Fruit fly (Drosophila melanogaster) whole organism, embryonic: ENCODE results near the gene Ppat-Dpck.
A peak's percentile ranks its signal among the peaks of the same experiment; 100 is the strongest.

Source experiments
- ATbp ChIP-seq: fragments of 200-800 bp; sonication (Bioruptor generic); optimal IDR thresholded peaks from 2 replicates; lab custom pipeline; 2017; ENCODE audit warnings: missing biosample characterization, mild to moderate bottlenecking, missing genetic modification characterization, missing genetic modification reagents
- Bgb ChIP-seq: fragments of 200-800 bp; sonication (Bioruptor generic); IDR thresholded peaks from 2 replicates; pipeline ENCODE4 v1.3.6; 2022; ENCODE audit warnings: missing biosample characterization, missing genetic modification characterization; ENCODE audit not compliant: partially characterized antibody
- CG10209 ChIP-seq: fragments of 200-800 bp; sonication (Bioruptor generic); optimal IDR thresholded peaks from 3 replicates; lab custom pipeline; 2017; ENCODE audit warnings: missing biosample characterization, mild to moderate bottlenecking, missing genetic modification characterization, missing genetic modification reagents
- CG10462 ChIP-seq: fragments of 200-800 bp; sonication (Bioruptor generic); optimal IDR thresholded peaks from 2 replicates; lab custom pipeline; 2016; ENCODE audit warnings: missing biosample characterization, missing genetic modification characterization
- CG11504 ChIP-seq: fragments of 200-800 bp; sonication (Bioruptor generic); optimal IDR thresholded peaks from 3 replicates; lab custom pipeline; 2019; ENCODE audit warnings: missing biosample characterization, mild to moderate bottlenecking, missing genetic modification characterization, moderate library complexity
- CG12744 ChIP-seq: fragments of 200-800 bp; sonication (Bioruptor generic); optimal IDR thresholded peaks from 2 replicates; lab custom pipeline; 2016; ENCODE audit warnings: missing biosample characterization, missing genetic modification characterization
- CG14050 ChIP-seq: fragments of 200-800 bp; sonication (Bioruptor generic); IDR thresholded peaks from 3 replicates; pipeline ENCODE4 v1.3.6; 2022; ENCODE audit warnings: missing biosample characterization, missing genetic modification characterization
- CG17385 ChIP-seq: fragments of 200-800 bp; sonication (Bioruptor generic); optimal IDR thresholded peaks from 3 replicates; lab custom pipeline; 2018; ENCODE audit warnings: missing biosample characterization, mild to moderate bottlenecking, missing genetic modification characterization
- CG18599 ChIP-seq: fragments of 200-800 bp; sonication (Bioruptor generic); optimal IDR thresholded peaks from 3 replicates; lab custom pipeline; 2017; ENCODE audit warnings: missing biosample characterization, missing genetic modification characterization, mild to moderate bottlenecking, moderate library complexity, missing genetic modification reagents
- CG18764 ChIP-seq: fragments of 200-800 bp; sonication (Bioruptor generic); optimal IDR thresholded peaks from 3 replicates; lab custom pipeline; 2016; ENCODE audit warnings: missing biosample characterization, missing genetic modification characterization
- CG34376 ChIP-seq: fragments of 200-800 bp; sonication (Bioruptor generic); optimal IDR thresholded peaks from 2 replicates; lab custom pipeline; 2018; ENCODE audit warnings: missing biosample characterization, mild to moderate bottlenecking, missing genetic modification characterization
- CG3838 ChIP-seq: fragments of 200-800 bp; sonication (Bioruptor generic); optimal IDR thresholded peaks from 3 replicates; lab custom pipeline; 2016; ENCODE audit warnings: missing biosample characterization, missing genetic modification characterization
- CG5953 ChIP-seq: fragments of 200-800 bp; sonication (Bioruptor generic); IDR thresholded peaks from 2 replicates; pipeline ENCODE4 v1.3.6; 2022; ENCODE audit warnings: missing biosample characterization, missing genetic modification characterization
- CG6689 ChIP-seq: fragments of 200-800 bp; sonication (Bioruptor generic); IDR thresholded peaks from 2 replicates; pipeline ENCODE4 v1.3.6; 2022; ENCODE audit warnings: missing biosample characterization, missing genetic modification characterization
- CG8359 ChIP-seq: fragments of 200-800 bp; sonication (Bioruptor generic); optimal IDR thresholded peaks from 2 replicates; lab custom pipeline; 2017; ENCODE audit warnings: missing biosample characterization, mild to moderate bottlenecking, missing genetic modification characterization, borderline replicate concordance
- CG8478 ChIP-seq: fragments of >200 bp; optimal IDR thresholded peaks from 2 replicates; lab custom pipeline; 2018
- CG9437 ChIP-seq: fragments of 200-800 bp; sonication (Bioruptor generic); optimal IDR thresholded peaks from 2 replicates; lab custom pipeline; 2018; ENCODE audit warnings: missing biosample characterization, mild to moderate bottlenecking, missing genetic modification characterization
- CG9609 ChIP-seq: fragments of 200-800 bp; sonication (Bioruptor generic); optimal IDR thresholded peaks from 3 replicates; lab custom pipeline; 2016; ENCODE audit warnings: missing biosample characterization, missing genetic modification characterization
- CrebB ChIP-seq: fragments of 200-800 bp; sonication (Bioruptor generic); optimal IDR thresholded peaks from 3 replicates; lab custom pipeline; 2018; ENCODE audit warnings: missing biosample characterization, mild to moderate bottlenecking, missing genetic modification characterization
- Fer3 ChIP-seq: fragments of 200-800 bp; sonication (Bioruptor generic); optimal IDR thresholded peaks from 2 replicates; lab custom pipeline; 2018; ENCODE audit warnings: missing biosample characterization, mild to moderate bottlenecking, missing genetic modification characterization, moderate library complexity
- Gsc ChIP-seq: fragments of 200-800 bp; sonication (Bioruptor generic); IDR thresholded peaks from 2 replicates; pipeline ENCODE4 v1.3.6; 2022; ENCODE audit warnings: missing biosample characterization, missing genetic modification characterization
- HmgZ ChIP-seq: fragments of 200-800 bp; sonication (Bioruptor generic); optimal IDR thresholded peaks from 2 replicates; lab custom pipeline; 2018; ENCODE audit warnings: missing biosample characterization, mild to moderate bottlenecking, missing genetic modification characterization
- Hr78 ChIP-seq, 2 experiments: fragments of 200-800 bp in 1 of 2; fragments of >200 bp in 1 of 2; sonication (Bioruptor generic) in 1 of 2; optimal IDR thresholded peaks; 2 replicates each; lab custom pipeline; 2017 to 2019; ENCODE audit warnings: missing biosample characterization in 2 of 2, missing genetic modification characterization in 2 of 2, mild to moderate bottlenecking in 1 of 2, moderate library complexity in 1 of 2
- MTF-1 ChIP-seq: fragments of 200-800 bp; sonication (Bioruptor generic); optimal IDR thresholded peaks from 2 replicates; lab custom pipeline; 2018; ENCODE audit warnings: missing biosample characterization, mild to moderate bottlenecking, missing genetic modification characterization, borderline replicate concordance
- Mad ChIP-seq: fragments of 200-800 bp; sonication (Bioruptor generic); optimal IDR thresholded peaks from 2 replicates; lab custom pipeline; 2016; ENCODE audit warnings: missing biosample characterization, missing genetic modification characterization
- Optix ChIP-seq: fragments of 200-800 bp; sonication (Bioruptor generic); IDR thresholded peaks from 3 replicates; pipeline ENCODE4 v1.3.6; 2022; ENCODE audit warnings: missing biosample characterization, missing genetic modification characterization
- Scr ChIP-seq: fragments of 200-800 bp; sonication (Bioruptor generic); IDR thresholded peaks from 2 replicates; pipeline ENCODE4 v1.3.6; 2022; ENCODE audit warnings: missing biosample characterization, missing genetic modification characterization; ENCODE audit not compliant: partially characterized antibody
- Six4 ChIP-seq: fragments of 200-800 bp; sonication (Bioruptor generic); optimal IDR thresholded peaks from 2 replicates; lab custom pipeline; 2016; ENCODE audit warnings: missing biosample characterization, missing genetic modification characterization
- Ssrp ChIP-seq: fragments of 200-800 bp; sonication (Bioruptor generic); optimal IDR thresholded peaks from 2 replicates; lab custom pipeline; 2018; ENCODE audit warnings: missing biosample characterization, mild to moderate bottlenecking, missing genetic modification characterization, moderate library complexity
- TFAM ChIP-seq: fragments of 200-800 bp; sonication (Bioruptor generic); optimal IDR thresholded peaks from 2 replicates; lab custom pipeline; 2017; ENCODE audit warnings: missing biosample characterization, missing genetic modification characterization, inconsistent platforms
- YL-1 ChIP-seq: fragments of 200-800 bp; sonication (Bioruptor generic); optimal IDR thresholded peaks from 3 replicates; lab custom pipeline; 2017; ENCODE audit warnings: missing biosample characterization, mild to moderate bottlenecking, missing genetic modification characterization
- az2 ChIP-seq: fragments of 200-800 bp; sonication (Bioruptor generic); optimal IDR thresholded peaks from 3 replicates; lab custom pipeline; 2016; ENCODE audit warnings: missing biosample characterization, missing genetic modification characterization
- bab2 ChIP-seq: fragments of 200-800 bp; sonication (Bioruptor generic); optimal IDR thresholded peaks from 2 replicates; lab custom pipeline; 2016; ENCODE audit warnings: missing biosample characterization, missing genetic modification characterization
- caup ChIP-seq: fragments of 200-800 bp; sonication (Bioruptor generic); optimal IDR thresholded peaks from 3 replicates; lab custom pipeline; 2017; ENCODE audit warnings: missing biosample characterization, mild to moderate bottlenecking, missing genetic modification characterization, moderate library complexity; ENCODE audit not compliant: severe bottlenecking
- chif ChIP-seq, 2 experiments: fragments of 200-800 bp; sonication (Bioruptor generic); optimal IDR thresholded peaks; 3 replicates each; lab custom pipeline; 2016; ENCODE audit warnings: missing biosample characterization in 2 of 2, missing genetic modification characterization in 2 of 2
- ci ChIP-seq: fragments of 200-800 bp; sonication (Bioruptor generic); IDR thresholded peaks from 3 replicates; pipeline ENCODE4 v1.3.6; 2022; ENCODE audit warnings: missing biosample characterization, missing genetic modification characterization
- dimm ChIP-seq: fragments of 200-800 bp; sonication (Bioruptor generic); IDR thresholded peaks from 2 replicates; pipeline ENCODE4 v1.3.6; 2022; ENCODE audit warnings: missing biosample characterization, missing genetic modification characterization
- disco-r ChIP-seq: fragments of 200-800 bp; sonication (Bioruptor generic); optimal IDR thresholded peaks from 2 replicates; lab custom pipeline; 2016; ENCODE audit warnings: missing biosample characterization, missing genetic modification characterization
- dmrt99B ChIP-seq: fragments of 200-800 bp; sonication (Bioruptor generic); optimal IDR thresholded peaks from 2 replicates; lab custom pipeline; 2018; ENCODE audit warnings: missing biosample characterization, mild to moderate bottlenecking, missing genetic modification characterization, moderate library complexity
- fru ChIP-seq: fragments of >200 bp; optimal IDR thresholded peaks from 2 replicates; lab custom pipeline; 2017
- gcm2 ChIP-seq: fragments of 200-800 bp; sonication (Bioruptor generic); optimal IDR thresholded peaks from 2 replicates; lab custom pipeline; 2016; ENCODE audit warnings: missing biosample characterization, missing genetic modification characterization
- hbn ChIP-seq: fragments of 200-800 bp; sonication (Bioruptor generic); IDR thresholded peaks from 2 replicates; pipeline ENCODE4 v1.3.6; 2022; ENCODE audit warnings: missing biosample characterization, missing genetic modification characterization; ENCODE audit not compliant: partially characterized antibody
- hkb ChIP-seq, 2 experiments: fragments of 200-800 bp in 1 of 2; fragments of >200 bp in 1 of 2; sonication (Bioruptor generic) in 1 of 2; IDR thresholded peaks in 1 of 2; optimal IDR thresholded peaks in 1 of 2; 2 replicates each; pipeline versions ENCODE4 v1.3.6 to Lab custom; 2017 to 2022; ENCODE audit warnings: missing biosample characterization in 1 of 2, missing genetic modification characterization in 1 of 2
- kni ChIP-seq: fragments of 200-800 bp; sonication (Bioruptor generic); optimal IDR thresholded peaks from 3 replicates; lab custom pipeline; 2017; ENCODE audit warnings: mild to moderate bottlenecking, missing biosample characterization, missing genetic modification reagents, missing genetic modification characterization
- lab ChIP-seq: fragments of 200-800 bp; sonication (Bioruptor generic); optimal IDR thresholded peaks from 3 replicates; lab custom pipeline; 2017; ENCODE audit warnings: missing biosample characterization, missing genetic modification characterization, mild to moderate bottlenecking, moderate library complexity, missing genetic modification reagents
- mam ChIP-seq: fragments of 200-800 bp; sonication (Bioruptor generic); optimal IDR thresholded peaks from 3 replicates; lab custom pipeline; 2016; ENCODE audit warnings: missing biosample characterization, missing genetic modification characterization
- sr ChIP-seq: fragments of 200-800 bp; sonication (Bioruptor generic); IDR thresholded peaks from 3 replicates; pipeline ENCODE4 v1.3.6; 2022; ENCODE audit warnings: missing biosample characterization, missing genetic modification characterization
- stc ChIP-seq: fragments of 200-800 bp; sonication (Bioruptor generic); IDR thresholded peaks from 2 replicates; pipeline ENCODE4 v1.3.6; 2022; ENCODE audit warnings: missing biosample characterization, missing genetic modification characterization
- vfl ChIP-seq: fragments of 200-800 bp; sonication (Bioruptor generic); optimal IDR thresholded peaks from 2 replicates; lab custom pipeline; 2016; ENCODE audit warnings: missing biosample characterization, missing genetic modification characterization
- zen ChIP-seq: fragments of 200-800 bp; sonication (Bioruptor generic); optimal IDR thresholded peaks from 3 replicates; lab custom pipeline; 2018; ENCODE audit warnings: missing biosample characterization, mild to moderate bottlenecking, missing genetic modification characterization, moderate library complexity
- zen2 ChIP-seq: fragments of 200-800 bp; sonication (Bioruptor generic); IDR thresholded peaks from 3 replicates; pipeline ENCODE4 v1.3.6; 2022; ENCODE audit warnings: missing biosample characterization, missing genetic modification characterization; ENCODE audit not compliant: partially characterized antibody

The Ppat-Dpck gene

DNA sequence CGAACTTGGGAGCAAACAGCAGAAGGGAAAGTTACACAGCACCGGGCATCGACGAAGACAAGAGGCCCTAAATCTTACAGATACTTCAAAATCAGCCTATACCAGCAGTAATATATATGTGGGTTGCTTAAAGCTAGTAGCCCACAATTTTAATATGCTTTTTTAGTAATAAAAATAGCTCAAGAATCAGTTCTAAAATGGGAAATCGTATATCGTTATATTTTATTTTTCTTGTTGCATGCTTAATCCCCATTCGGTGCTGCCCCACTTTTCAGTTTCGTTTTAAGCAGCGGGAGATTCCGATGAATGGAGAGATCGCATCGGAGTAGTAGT, 39.5 kb upstream of the Ppat-Dpck start (continued):
- TF ChIP-seq CG6689 (GFP tag; lab: Robert Waterston, UW) (peak; percentile 26; the same call in 1 of the 2 replicates), TFAM (GFP tag; lab: Kevin White, UChicago) (no peak), caup (GFP tag; lab: Kevin White, UChicago) (no peak), dmrt99B (tag; lab: Kevin White, UChicago) (peak; percentile 53), CG14050 (no peak), Fer3 (tag; lab: Kevin White, UChicago) (no peak), Gsc (GFP tag; lab: Robert Waterston, UW) (no peak), fru (lab: Kevin White, UChicago) (no peak), bab2 (GFP tag; lab: Kevin White, UChicago) (no peak), CG8478 (lab: Kevin White, UChicago) (no peak), ci (GFP tag; lab: Robert Waterston, UW) (no peak), Ssrp (tag; lab: Kevin White, UChicago) (no peak), lab (GFP tag; lab: Kevin White, UChicago) (peak; percentile 15), CG11504 (tag; lab: Kevin White, UChicago) (peak; percentile 63), CG17385 (GFP tag; lab: Kevin White, UChicago) (peak; percentile 26), CG10462 (GFP tag; lab: Kevin White, UChicago) (no peak), zen (tag; lab: Kevin White, UChicago) (no peak), CG5953 (GFP tag; lab: Robert Waterston, UW) (peak; percentile 30; the same call in 1 of the 2 replicates), Scr (no peak), HmgZ (tag; lab: Kevin White, UChicago) (no peak), chif (GFP tag; optimal IDR thresholded peaks at IDR 0.05; lab: Kevin White, UChicago) (peak in 1 of 2 experiments; percentile 1), YL-1 (no peak), Hr78 (GFP tag; optimal IDR thresholded peaks at IDR 0.05; lab: Kevin White, UChicago) (no peak), mam (GFP tag; lab: Kevin White, UChicago) (peak; percentile 28), CG18764 (GFP tag; lab: Kevin White, UChicago) (no peak), zen2 (GFP tag; lab: Robert Waterston, UW) (no peak), Six4 (GFP tag; lab: Kevin White, UChicago) (no peak), stc (GFP tag; lab: Robert Waterston, UW) (no peak), dimm (GFP tag; lab: Robert Waterston, UW) (no peak), Optix (GFP tag; lab: Robert Waterston, UW) (no peak), CG9609 (no peak), Bgb (GFP tag; lab: Robert Waterston, UW) (no peak), gcm2 (no peak), CG18599 (GFP tag; lab: Kevin White, UChicago) (peak; percentile 45), az2 (GFP tag; lab: Kevin White, UChicago) (no peak), CrebB (tag; lab: Kevin White, UChicago) (no peak), vfl (GFP tag; lab: Kevin White, UChicago) (no peak), CG9437 (GFP tag; lab: Kevin White, UChicago) (no peak), hkb (optimal IDR thresholded peaks at IDR 0.05; lab: Kevin White, UChicago) (no peak), hkb (GFP tag; IDR thresholded peaks at IDR 0.05; lab: Robert Waterston, UW) (no peak), MTF-1 (GFP tag; lab: Kevin White, UChicago) (no peak), CG3838 (GFP tag; lab: Kevin White, UChicago) (no peak), ATbp (GFP tag; lab: Kevin White, UChicago) (peak; percentile 26), sr (GFP tag; lab: Robert Waterston, UW) (no peak), Mad (GFP tag; lab: Kevin White, UChicago) (no peak), kni (GFP tag; lab: Kevin White, UChicago) (no peak), CG12744 (GFP tag; lab: Kevin White, UChicago) (no peak), hbn (GFP tag; lab: Robert Waterston, UW) (no peak), CG34376 (GFP tag; lab: Kevin White, UChicago) (no peak), CG10209 (GFP tag; lab: Kevin White, UChicago) (peak; percentile 12), disco-r (GFP tag; lab: Kevin White, UChicago) (no peak), CG8359 (GFP tag; lab: Kevin White, UChicago) (no peak)
